Worm (Caenorhabditis elegans) whole organism, L4/young adult: ENCODE measurements around the gene fbxa-64.

Experiments used
- W03F9.2 ChIP-seq: fragments of 150-350 bp; optimal IDR thresholded peaks from 2 replicates; lab custom pipeline; 2014; ENCODE audit warnings: missing biosample characterization, missing genetic modification characterization
- dao-5 ChIP-seq: sonication (generic microtip); optimal IDR thresholded peaks from 2 replicates; lab custom pipeline; 2016; ENCODE audit warnings: missing genotype, missing genetic modification characterization, moderate library complexity, missing compliant biosample characterization
- him-1 ChIP-seq: sonication (generic microtip); optimal IDR thresholded peaks from 2 replicates; lab custom pipeline; 2016; ENCODE audit warnings: missing genotype, missing genetic modification reagents, missing genetic modification characterization, missing compliant biosample characterization

Gene fbxa-64

ce11 chrV:3278101-3278639, at the start of gene fbxa-64:
fbxa-64 (minus strand) TSS chrV:3278151.
- no peak for TF ChIP-seq him-1
- TF ChIP-seq W03F9.2 (tag; lab: Kevin White, UChicago), result no peak
- TF ChIP-seq dao-5 (tag; lab: Kevin White, UChicago), result no peak

ce11 chrV:3324178-3324577, 46.2 kb upstream of the fbxa-64 start, which contains the start of gene C17B7.8:
C17B7.8 (minus strand) TSS chrV:3324278.
- TF ChIP-seq him-1, result no peak
- no peak for TF ChIP-seq dao-5 (tag; lab: Kevin White, UChicago)
- TF ChIP-seq W03F9.2 (tag; lab: Kevin White, UChicago), result no peak

ce11 chrV:3320432-3320831, 42.5 kb upstream of the fbxa-64 start, which contains the start of gene C17B7.14:
C17B7.14 (minus strand) TSS chrV:3320532.
- TF ChIP-seq W03F9.2 (tag; lab: Kevin White, UChicago) (no peak), him-1 (no peak), dao-5 (tag; lab: Kevin White, UChicago) (no peak)

ce11 chrV:3320005-3320404, 42.1 kb upstream of the fbxa-64 start, which contains the start of gene F35F10.14:
F35F10.14 (minus strand) TSS chrV:3320105.
- TF ChIP-seq W03F9.2 (tag; lab: Kevin White, UChicago) (no peak), dao-5 (tag; lab: Kevin White, UChicago) (no peak)

- TF ChIP-seq W03F9.2 (tag; lab: Kevin White, UChicago) (no peak), dao-5 (tag; lab: Kevin White, UChicago) (no peak), him-1 (no peak)
Observed at ce11 chrV:3318975-3319374, 41.0 kb upstream of the fbxa-64 start, which contains the start of gene F35F10.13. F35F10.13 (minus strand) TSS chrV:3319075.

- no peak for TF ChIP-seq dao-5 (tag; lab: Kevin White, UChicago)
- no peak for TF ChIP-seq him-1
- no peak for TF ChIP-seq W03F9.2 (tag; lab: Kevin White, UChicago)
Observed at ce11 chrV:3316108-3316507, 38.2 kb upstream of the fbxa-64 start, which contains the start of gene F35F10.1. F35F10.1 (plus strand) TSS chrV:3316307.

ce11 chrV:3315308-3315707, 37.4 kb upstream of the fbxa-64 start, which contains the start of gene arrd-19:
arrd-19 (minus strand) TSS chrV:3315516.
- TF ChIP-seq W03F9.2 (tag; lab: Kevin White, UChicago) (peak; percentile 16), dao-5 (tag; lab: Kevin White, UChicago) (no peak), him-1 (peak; percentile 18)

- TF ChIP-seq him-1 (no peak), W03F9.2 (tag; lab: Kevin White, UChicago) (no peak), dao-5 (tag; lab: Kevin White, UChicago) (no peak)
Observed at ce11 chrV:3312067-3312666, 34.2 kb upstream of the fbxa-64 start, which contains the start of gene arrd-18. arrd-18 (minus strand) TSS chrV:3312117.

- no peak for TF ChIP-seq him-1
- TF ChIP-seq dao-5 (tag; lab: Kevin White, UChicago), result no peak
- TF ChIP-seq W03F9.2 (tag; lab: Kevin White, UChicago), result no peak
Observed at ce11 chrV:3308169-3308568, 30.2 kb upstream of the fbxa-64 start, which contains the start of gene srbc-3. srbc-3 (plus strand) TSS chrV:3308469.

- no peak for TF ChIP-seq him-1
- no peak for TF ChIP-seq W03F9.2 (tag; lab: Kevin White, UChicago)
- TF ChIP-seq dao-5 (tag; lab: Kevin White, UChicago), result no peak
Observed at ce11 chrV:3301898-3302297, 23.9 kb upstream of the fbxa-64 start, which contains the start of gene srbc-1. srbc-1 (minus strand) TSS chrV:3301998.

ce11 chrV:3299437-3299836, 21.5 kb upstream of the fbxa-64 start:
- no peak for TF ChIP-seq him-1
- no peak for TF ChIP-seq W03F9.2 (tag; lab: Kevin White, UChicago)
- TF ChIP-seq dao-5 (tag; lab: Kevin White, UChicago), result no peak

- TF ChIP-seq W03F9.2 (tag; lab: Kevin White, UChicago) (no peak), dao-5 (tag; lab: Kevin White, UChicago) (no peak), him-1 (no peak)
Observed at ce11 chrV:3297764-3298163, 19.8 kb upstream of the fbxa-64 start, which contains the start of gene srx-122. srx-122 (minus strand) TSS chrV:3297864.

- TF ChIP-seq him-1, result no peak
- TF ChIP-seq W03F9.2 (tag; lab: Kevin White, UChicago), result no peak
- TF ChIP-seq dao-5 (tag; lab: Kevin White, UChicago), result no peak
Observed at ce11 chrV:3295368-3295767, 17.4 kb upstream of the fbxa-64 start.

- TF ChIP-seq W03F9.2 (tag; lab: Kevin White, UChicago) (no peak), dao-5 (tag; lab: Kevin White, UChicago) (no peak), him-1 (no peak)
Observed at ce11 chrV:3289267-3289666, 11.3 kb upstream of the fbxa-64 start, which contains the start of gene F35F10.6. F35F10.6 (minus strand) TSS chrV:3289367.
